ENCODE assay signal across 1 fruit fly cellular context in genomic region chrX:5085469-5085868, dm6.
TF ChIP-seq lines count a peak whose summit lies in the region.

CG15465 (plus strand) TSS chrX:5085759.
rg (plus strand) TSS chrX:5085759.

TF ChIP-seq in whole organism, embryonic, 481 proteins besides CTCF, POLR2A, EP300 and RAD21 (continued from another document):
- TF ChIP-seq Opbp (GFP tag; IDR thresholded peaks at IDR 0.05; lab: Robert Waterston, UW; ENCODE audit: partially characterized antibody) (peak; percentile 66), bsh (GFP tag; optimal IDR thresholded peaks at IDR 0.05; lab: Kevin White, UChicago) (no peak), Scr (GFP tag; IDR thresholded peaks at IDR 0.05; lab: Robert Waterston, UW; ENCODE audit: partially characterized antibody) (peak; percentile 66), hth (optimal IDR thresholded peaks at IDR 0.05; lab: Kevin White, UChicago) (no peak), Chrac-16 (GFP tag; optimal IDR thresholded peaks at IDR 0.05; lab: Kevin White, UChicago) (no peak), CG3995 (GFP tag; optimal IDR thresholded peaks at IDR 0.05; lab: Kevin White, UChicago) (peak; percentile 11), vnd (GFP tag; IDR thresholded peaks at IDR 0.05; lab: Robert Waterston, UW; ENCODE audit: partially characterized antibody) (peak; percentile 66; the same call in 2 of the 3 replicates), knrl (GFP tag; IDR thresholded peaks at IDR 0.05; lab: Robert Waterston, UW; ENCODE audit: partially characterized antibody) (peak; percentile 52; the same call in 1 of the 3 replicates), CG18764 (GFP tag; optimal IDR thresholded peaks at IDR 0.05; lab: Kevin White, UChicago) (no peak), eyg (GFP tag; optimal IDR thresholded peaks at IDR 0.05; lab: Kevin White, UChicago) (no peak), CG2199 (GFP tag; IDR thresholded peaks at IDR 0.05; lab: Robert Waterston, UW) (peak; percentile 53; the same call in 1 of the 3 replicates), inv (GFP tag; IDR thresholded peaks at IDR 0.05; lab: Robert Waterston, UW; ENCODE audit: partially characterized antibody) (peak; percentile 53), CG14050 (GFP tag; IDR thresholded peaks at IDR 0.05; lab: Robert Waterston, UW) (no peak), Xbp1 (GFP tag; optimal IDR thresholded peaks at IDR 0.05; lab: Kevin White, UChicago) (no peak), mld (GFP tag; IDR thresholded peaks at IDR 0.05; lab: Robert Waterston, UW; ENCODE audit: partially characterized antibody) (peak; percentile 63; the same call in 2 of the 3 replicates), HLH54F (GFP tag; optimal IDR thresholded peaks at IDR 0.05; lab: Kevin White, UChicago) (no peak), ATbp (GFP tag; optimal IDR thresholded peaks at IDR 0.05; lab: Kevin White, UChicago) (no peak), Atf6 (GFP tag; IDR thresholded peaks at IDR 0.05; lab: Robert Waterston, UW) (no peak), Ada2b (GFP tag; IDR thresholded peaks at IDR 0.05; lab: Robert Waterston, UW) (no peak), scrt (GFP tag; optimal IDR thresholded peaks at IDR 0.05; lab: Kevin White, UChicago) (no peak), MTF-1 (GFP tag; optimal IDR thresholded peaks at IDR 0.05; lab: Kevin White, UChicago; ENCODE audit: borderline replicate concordance) (no peak), Xrp1 (GFP tag; IDR thresholded peaks at IDR 0.05; lab: Robert Waterston, UW) (no peak), tio (GFP tag; optimal IDR thresholded peaks at IDR 0.05; lab: Kevin White, UChicago) (no peak), nom (GFP tag; optimal IDR thresholded peaks at IDR 0.05; lab: Kevin White, UChicago) (no peak), CG2712 (tag; optimal IDR thresholded peaks at IDR 0.05; lab: Kevin White, UChicago) (no peak), prd (optimal IDR thresholded peaks at IDR 0.05; lab: Kevin White, UChicago) (no peak), prd (GFP tag; IDR thresholded peaks at IDR 0.05; lab: Robert Waterston, UW) (no peak), CG10543 (GFP tag; optimal IDR thresholded peaks at IDR 0.05; lab: Kevin White, UChicago) (no peak), CG15514 (GFP tag; optimal IDR thresholded peaks at IDR 0.05; lab: Kevin White, UChicago) (peak; percentile 89), ash1 (GFP tag; optimal IDR thresholded peaks at IDR 0.05; lab: Kevin White, UChicago) (no peak), otp (GFP tag; IDR thresholded peaks at IDR 0.05; lab: Robert Waterston, UW) (no peak), HLHmδ (GFP tag; optimal IDR thresholded peaks at IDR 0.05; lab: Kevin White, UChicago) (peak; percentile 59), CG17612 (GFP tag; IDR thresholded peaks at IDR 0.05; lab: Robert Waterston, UW) (no peak), BEAF-32 (GFP tag; optimal IDR thresholded peaks at IDR 0.05; lab: Kevin White, UChicago) (peak; percentile 63), Hmr (GFP tag; optimal IDR thresholded peaks at IDR 0.05; lab: Kevin White, UChicago) (no peak), CG9437 (GFP tag; optimal IDR thresholded peaks at IDR 0.05; lab: Kevin White, UChicago) (no peak), CG18619 (GFP tag; optimal IDR thresholded peaks at IDR 0.05; lab: Kevin White, UChicago) (no peak), odd (GFP tag; optimal IDR thresholded peaks at IDR 0.05; lab: Kevin White, UChicago) (no peak), az2 (GFP tag; optimal IDR thresholded peaks at IDR 0.05; lab: Kevin White, UChicago) (no peak), CG2678 (tag; optimal IDR thresholded peaks at IDR 0.05; lab: Kevin White, UChicago) (no peak), CG10431 (GFP tag; optimal IDR thresholded peaks at IDR 0.05; lab: Kevin White, UChicago) (no peak), hb (GFP tag; IDR thresholded peaks at IDR 0.05; lab: Robert Waterston, UW; ENCODE audit: partially characterized antibody) (peak; percentile 77), gce (GFP tag; IDR thresholded peaks at IDR 0.05; lab: Robert Waterston, UW) (no peak), CG10959 (GFP tag; IDR thresholded peaks at IDR 0.05; lab: Robert Waterston, UW) (no peak), Stat92E (GFP tag; optimal IDR thresholded peaks at IDR 0.05; lab: Kevin White, UChicago) (no peak), Nf-YB (GFP tag; optimal IDR thresholded peaks at IDR 0.05; lab: Kevin White, UChicago) (no peak), CG13296 (GFP tag; optimal IDR thresholded peaks at IDR 0.05; lab: Kevin White, UChicago) (no peak), al (GFP tag; IDR thresholded peaks at IDR 0.05; lab: Robert Waterston, UW) (no peak), CG14860 (GFP tag; IDR thresholded peaks at IDR 0.05; lab: Robert Waterston, UW; ENCODE audit: partially characterized antibody) (peak; percentile 71), CG18476 (GFP tag; optimal IDR thresholded peaks at IDR 0.05; lab: Kevin White, UChicago) (no peak), CG2116 (GFP tag; optimal IDR thresholded peaks at IDR 0.05; lab: Kevin White, UChicago) (peak; percentile 63), CG6765 (GFP tag; optimal IDR thresholded peaks at IDR 0.05; lab: Kevin White, UChicago) (no peak), psq (GFP tag; optimal IDR thresholded peaks at IDR 0.05; lab: Kevin White, UChicago) (no peak), pros (GFP tag; optimal IDR thresholded peaks at IDR 0.05; lab: Kevin White, UChicago) (no peak), CG10274 (GFP tag; optimal IDR thresholded peaks at IDR 0.05; lab: Kevin White, UChicago) (no peak), ara (GFP tag; IDR thresholded peaks at IDR 0.05; lab: Robert Waterston, UW) (no peak), ken (GFP tag; IDR thresholded peaks at IDR 0.05; lab: Robert Waterston, UW) (no peak), CG34224 (GFP tag; IDR thresholded peaks at IDR 0.05; lab: Robert Waterston, UW; ENCODE audit: partially characterized antibody) (peak; percentile 51; the same call in 2 of the 3 replicates), Dll (GFP tag; IDR thresholded peaks at IDR 0.05; lab: Robert Waterston, UW; ENCODE audit: partially characterized antibody) (peak; percentile 63; the same call in 3 of the 4 replicates), CG42726 (GFP tag; IDR thresholded peaks at IDR 0.05; lab: Robert Waterston, UW; ENCODE audit: partially characterized antibody) (peak; percentile 67; the same call in 1 of the 2 replicates), MBD-R2 (GFP tag; IDR thresholded peaks at IDR 0.05; lab: Robert Waterston, UW) (0 out of 2 replicates have a peak, but pooled peaks have one; percentile 5), Awh (GFP tag; IDR thresholded peaks at IDR 0.05; lab: Robert Waterston, UW) (no peak), CG3838 (GFP tag; optimal IDR thresholded peaks at IDR 0.05; lab: Kevin White, UChicago) (no peak), CG6689 (GFP tag; IDR thresholded peaks at IDR 0.05; lab: Robert Waterston, UW) (no peak), CG4730 (GFP tag; IDR thresholded peaks at IDR 0.05; lab: Robert Waterston, UW) (no peak), CG7928 (GFP tag; optimal IDR thresholded peaks at IDR 0.05; lab: Kevin White, UChicago) (no peak), wor (GFP tag; IDR thresholded peaks at IDR 0.05; lab: Robert Waterston, UW) (no peak), luna (GFP tag; optimal IDR thresholded peaks at IDR 0.05; lab: Kevin White, UChicago) (no peak), CG8290 (GFP tag; optimal IDR thresholded peaks at IDR 0.05; lab: Kevin White, UChicago) (no peak), CG8290 (tag; optimal IDR thresholded peaks at IDR 0.05; lab: Kevin White, UChicago) (peak in 1 of 2 experiments; percentile 32), CG3847 (GFP tag; IDR thresholded peaks at IDR 0.05; lab: Robert Waterston, UW) (no peak), gem (tag; optimal IDR thresholded peaks at IDR 0.05; lab: Kevin White, UChicago) (no peak), Hmx (GFP tag; optimal IDR thresholded peaks at IDR 0.05; lab: Kevin White, UChicago) (no peak), unc-4 (GFP tag; IDR thresholded peaks at IDR 0.05; lab: Robert Waterston, UW; ENCODE audit: partially characterized antibody) (peak; percentile 64; the same call in 1 of the 2 replicates), onecut (GFP tag; IDR thresholded peaks at IDR 0.05; lab: Robert Waterston, UW) (no peak), rib (GFP tag; IDR thresholded peaks at IDR 0.05; lab: Robert Waterston, UW) (0 out of 2 replicates have a peak, but pooled peaks have one; percentile 15), CG11247 (GFP tag; IDR thresholded peaks at IDR 0.05; lab: Robert Waterston, UW) (no peak), Dref (GFP tag; IDR thresholded peaks at IDR 0.05; lab: Robert Waterston, UW) (peak; percentile 71), Lpt (GFP tag; optimal IDR thresholded peaks at IDR 0.05; lab: Kevin White, UChicago) (no peak), CG13287 (GFP tag; IDR thresholded peaks at IDR 0.05; lab: Robert Waterston, UW; ENCODE audit: partially characterized antibody) (peak; percentile 66; the same call in 1 of the 2 replicates), dan (GFP tag; IDR thresholded peaks at IDR 0.05; lab: Robert Waterston, UW) (no peak), CG7839 (tag; optimal IDR thresholded peaks at IDR 0.05; lab: Kevin White, UChicago) (no peak), CG3281 (GFP tag; optimal IDR thresholded peaks at IDR 0.05; lab: Kevin White, UChicago) (no peak), toy (GFP tag; IDR thresholded peaks at IDR 0.05; lab: Robert Waterston, UW) (no peak), Spps (tag; optimal IDR thresholded peaks at IDR 0.05; lab: Kevin White, UChicago) (no peak), CG34422 (GFP tag; IDR thresholded peaks at IDR 0.05; lab: Robert Waterston, UW) (0 out of 3 replicates have a peak, but pooled peaks have one; percentile 21), Rfx (GFP tag; IDR thresholded peaks at IDR 0.05; lab: Robert Waterston, UW) (no peak), ci (GFP tag; IDR thresholded peaks at IDR 0.05; lab: Robert Waterston, UW) (peak; percentile 65; the same call in 2 of the 3 replicates), chm (GFP tag; IDR thresholded peaks at IDR 0.05; lab: Robert Waterston, UW) (peak; percentile 49), nerfin-1 (tag; optimal IDR thresholded peaks at IDR 0.05; lab: Kevin White, UChicago) (no peak), dysf (GFP tag; IDR thresholded peaks at IDR 0.05; lab: Robert Waterston, UW) (no peak), insv (GFP tag; optimal IDR thresholded peaks at IDR 0.05; lab: Kevin White, UChicago) (no peak), pb (GFP tag; optimal IDR thresholded peaks at IDR 0.05; lab: Kevin White, UChicago) (no peak), CG17568 (GFP tag; optimal IDR thresholded peaks at IDR 0.05; lab: Kevin White, UChicago) (no peak), CG2120 (GFP tag; optimal IDR thresholded peaks at IDR 0.05; lab: Kevin White, UChicago) (no peak), vvl (GFP tag; IDR thresholded peaks at IDR 0.05; lab: Robert Waterston, UW) (peak; percentile 17; the same call in 1 of the 2 replicates), E2f2 (GFP tag; IDR thresholded peaks at IDR 0.05; lab: Robert Waterston, UW) (peak; percentile 73), CG16813 (GFP tag; IDR thresholded peaks at IDR 0.05; lab: Robert Waterston, UW; ENCODE audit: partially characterized antibody) (peak; percentile 72), CG12769 (tag; optimal IDR thresholded peaks at IDR 0.05; lab: Kevin White, UChicago) (no peak), Bdp1 (GFP tag; optimal IDR thresholded peaks at IDR 0.05; lab: Kevin White, UChicago) (no peak), crp (GFP tag; optimal IDR thresholded peaks at IDR 0.05; lab: Kevin White, UChicago) (peak in 1 of 2 experiments; percentile 71), zfh1 (GFP tag; IDR thresholded peaks at IDR 0.05; lab: Robert Waterston, UW) (no peak), Jarid2 (GFP tag; optimal IDR thresholded peaks at IDR 0.05; lab: Kevin White, UChicago) (peak; percentile 76), CG6854 (GFP tag; optimal IDR thresholded peaks at IDR 0.05; lab: Kevin White, UChicago) (no peak), ems (GFP tag; optimal IDR thresholded peaks at IDR 0.05; lab: Kevin White, UChicago) (no peak), Myb (GFP tag; optimal IDR thresholded peaks at IDR 0.05; lab: Kevin White, UChicago) (no peak), eve (GFP tag; optimal IDR thresholded peaks at IDR 0.05; lab: Kevin White, UChicago) (no peak), Camta (GFP tag; optimal IDR thresholded peaks at IDR 0.05; lab: Kevin White, UChicago) (no peak), CG12299 (tag; optimal IDR thresholded peaks at IDR 0.05; lab: Kevin White, UChicago) (no peak), NC2α (GFP tag; optimal IDR thresholded peaks at IDR 0.05; lab: Kevin White, UChicago) (no peak), Trl (optimal IDR thresholded peaks at IDR 0.05; lab: Kevin White, UChicago) (no peak), Trl (GFP tag; optimal IDR thresholded peaks at IDR 0.05; lab: Kevin White, UChicago) (no peak), crol (GFP tag; IDR thresholded peaks at IDR 0.05; lab: Robert Waterston, UW) (peak; percentile 27; the same call in 1 of the 2 replicates), row (GFP tag; IDR thresholded peaks at IDR 0.05; lab: Robert Waterston, UW) (no peak), CG34376 (GFP tag; optimal IDR thresholded peaks at IDR 0.05; lab: Kevin White, UChicago) (no peak), jing (GFP tag; optimal IDR thresholded peaks at IDR 0.05; lab: Kevin White, UChicago) (no peak), bbx (GFP tag; IDR thresholded peaks at IDR 0.05; lab: Robert Waterston, UW; ENCODE audit: partially characterized antibody) (peak; percentile 64), Oli (tag; optimal IDR thresholded peaks at IDR 0.05; lab: Kevin White, UChicago) (no peak), CG17802 (tag; optimal IDR thresholded peaks at IDR 0.05; lab: Kevin White, UChicago) (no peak), wek (GFP tag; optimal IDR thresholded peaks at IDR 0.05; lab: Kevin White, UChicago) (no peak), slp2 (GFP tag; optimal IDR thresholded peaks at IDR 0.05; lab: Kevin White, UChicago) (no peak), sisA (GFP tag; IDR thresholded peaks at IDR 0.05; lab: Robert Waterston, UW) (no peak), CG31388 (GFP tag; optimal IDR thresholded peaks at IDR 0.05; lab: Kevin White, UChicago) (no peak), tna (GFP tag; IDR thresholded peaks at IDR 0.05; lab: Robert Waterston, UW; ENCODE audit: partially characterized antibody) (peak; percentile 26; the same call in 1 of the 2 replicates)
